Fruit fly (Drosophila melanogaster) whole organism, embryonic: ENCODE results near the gene CkIIalpha-i3.

ENCODE experiments used
- CG10431 ChIP-seq: fragments of 200-800 bp; sonication (Bioruptor generic); optimal IDR thresholded peaks from 3 replicates; lab custom pipeline; 2018; ENCODE audit warnings: missing biosample characterization, mild to moderate bottlenecking, missing genetic modification characterization
- CG10565 ChIP-seq: fragments of 200-800 bp; sonication (Bioruptor generic); optimal IDR thresholded peaks from 3 replicates; lab custom pipeline; 2016; ENCODE audit warnings: missing biosample characterization, mild to moderate bottlenecking, missing genetic modification characterization
- CG12391 ChIP-seq: fragments of 200-800 bp; sonication (Bioruptor generic); optimal IDR thresholded peaks from 3 replicates; lab custom pipeline; 2018; ENCODE audit warnings: missing biosample characterization, mild to moderate bottlenecking, missing genetic modification characterization, moderate library complexity
- CG13894 ChIP-seq: fragments of 200-800 bp; sonication (Bioruptor generic); optimal IDR thresholded peaks from 3 replicates; lab custom pipeline; 2018; ENCODE audit warnings: missing biosample characterization, mild to moderate bottlenecking, missing genetic modification characterization, moderate library complexity
- CG15073 ChIP-seq: fragments of 200-800 bp; sonication (Bioruptor generic); optimal IDR thresholded peaks from 2 replicates; lab custom pipeline; 2016; ENCODE audit warnings: missing biosample characterization, missing genetic modification characterization
- CG1529 ChIP-seq: fragments of 200-800 bp; sonication (Bioruptor generic); optimal IDR thresholded peaks from 3 replicates; lab custom pipeline; 2018; ENCODE audit warnings: missing biosample characterization, missing genetic modification characterization
- CG17186 ChIP-seq: fragments of 200-800 bp; sonication (Bioruptor generic); optimal IDR thresholded peaks from 3 replicates; lab custom pipeline; 2017; ENCODE audit warnings: missing biosample characterization, missing genetic modification reagents, missing genetic modification characterization
- CG1792 ChIP-seq: fragments of 200-800 bp; sonication (Bioruptor generic); optimal IDR thresholded peaks from 2 replicates; lab custom pipeline; 2016; ENCODE audit warnings: missing biosample characterization, missing genetic modification characterization
- CG2202 ChIP-seq: fragments of 200-800 bp; sonication (Bioruptor generic); optimal IDR thresholded peaks from 2 replicates; lab custom pipeline; 2018; ENCODE audit warnings: missing biosample characterization, mild to moderate bottlenecking, missing genetic modification characterization
- CG30403 ChIP-seq: fragments of 200-800 bp; sonication (Bioruptor generic); optimal IDR thresholded peaks from 3 replicates; lab custom pipeline; 2016; ENCODE audit warnings: missing biosample characterization, missing genetic modification characterization
- CG30431 ChIP-seq: fragments of 200-800 bp; sonication (Bioruptor generic); optimal IDR thresholded peaks from 2 replicates; lab custom pipeline; 2017; ENCODE audit warnings: missing biosample characterization, missing genetic modification characterization
- CG31388 ChIP-seq: fragments of 200-800 bp; sonication (Bioruptor generic); optimal IDR thresholded peaks from 2 replicates; lab custom pipeline; 2016; ENCODE audit warnings: missing biosample characterization, missing genetic modification characterization
- CG3995 ChIP-seq: fragments of 200-800 bp; sonication (Bioruptor generic); optimal IDR thresholded peaks from 3 replicates; lab custom pipeline; 2016; ENCODE audit warnings: missing biosample characterization, missing genetic modification characterization
- CG4730 ChIP-seq: fragments of 200-800 bp; sonication (Bioruptor generic); IDR thresholded peaks from 2 replicates; pipeline ENCODE4 v1.3.6; 2022; ENCODE audit warnings: missing biosample characterization, missing genetic modification characterization
- CG7963 ChIP-seq: fragments of 200-800 bp; sonication (Bioruptor generic); IDR thresholded peaks from 3 replicates; pipeline ENCODE4 v1.3.6; 2022; ENCODE audit warnings: missing biosample characterization, missing genetic modification characterization; ENCODE audit not compliant: partially characterized antibody
- CG8089 ChIP-seq: fragments of 200-800 bp; sonication (Bioruptor generic); optimal IDR thresholded peaks from 3 replicates; lab custom pipeline; 2016; ENCODE audit warnings: missing biosample characterization, missing genetic modification characterization
- CG8290 ChIP-seq, 3 experiments: fragments of 200-800 bp; sonication (Bioruptor generic); optimal IDR thresholded peaks; 2 replicates each; lab custom pipeline; 2016 to 2019; ENCODE audit warnings: missing biosample characterization in 3 of 3, missing genetic modification characterization in 3 of 3, mild to moderate bottlenecking in 2 of 3, moderate library complexity in 1 of 3
- CG9932 ChIP-seq: fragments of 200-800 bp; sonication (Bioruptor generic); IDR thresholded peaks from 2 replicates; pipeline ENCODE4 v1.3.6; 2022; ENCODE audit warnings: missing biosample characterization, missing genetic modification characterization
- Camta ChIP-seq: fragments of 200-800 bp; sonication (Bioruptor generic); optimal IDR thresholded peaks from 2 replicates; lab custom pipeline; 2016; ENCODE audit warnings: missing biosample characterization, missing genetic modification characterization
- Dad ChIP-seq: fragments of 200-800 bp; sonication (Bioruptor generic); optimal IDR thresholded peaks from 3 replicates; lab custom pipeline; 2016; ENCODE audit warnings: missing biosample characterization, missing genetic modification characterization
- Eip74EF ChIP-seq, 2 experiments: fragments of 200-800 bp in 1 of 2; fragments of >200 bp in 1 of 2; sonication (Bioruptor generic) in 1 of 2; optimal IDR thresholded peaks; 2 replicates each; lab custom pipeline; 2017 to 2019; ENCODE audit warnings: missing biosample characterization in 2 of 2, missing genetic modification characterization in 2 of 2, mild to moderate bottlenecking in 1 of 2, moderate library complexity in 1 of 2
- Ets65A ChIP-seq: fragments of 200-800 bp; sonication (Bioruptor generic); peaks from one replicate; lab custom pipeline; 2016; ENCODE audit warnings: missing biosample characterization, missing genetic modification characterization
- Fer1 ChIP-seq: fragments of 200-800 bp; sonication (Bioruptor generic); optimal IDR thresholded peaks from 2 replicates; lab custom pipeline; 2017; ENCODE audit warnings: missing biosample characterization, mild to moderate bottlenecking, missing genetic modification characterization
- Gug ChIP-seq: fragments of 200-800 bp; sonication (Bioruptor generic); IDR thresholded peaks from 4 replicates; pipeline ENCODE4 v1.3.6; 2022; ENCODE audit warnings: missing biosample characterization, missing genetic modification characterization
- Hr39 ChIP-seq: fragments of >200 bp; optimal IDR thresholded peaks from 2 replicates; lab custom pipeline; 2017
- Mes4 ChIP-seq: fragments of 200-800 bp; sonication (Bioruptor generic); optimal IDR thresholded peaks from 2 replicates; lab custom pipeline; 2016; ENCODE audit warnings: missing biosample characterization, missing genetic modification characterization
- YL-1 ChIP-seq: fragments of 200-800 bp; sonication (Bioruptor generic); optimal IDR thresholded peaks from 3 replicates; lab custom pipeline; 2017; ENCODE audit warnings: missing biosample characterization, mild to moderate bottlenecking, missing genetic modification characterization
- ab ChIP-seq: fragments of 200-800 bp; sonication (Bioruptor generic); optimal IDR thresholded peaks from 2 replicates; lab custom pipeline; 2016; ENCODE audit warnings: missing biosample characterization, missing genetic modification characterization
- ac ChIP-seq: fragments of 200-800 bp; sonication (Bioruptor generic); optimal IDR thresholded peaks from 3 replicates; lab custom pipeline; 2017; ENCODE audit warnings: missing biosample characterization, mild to moderate bottlenecking, missing genetic modification characterization
- bab2 ChIP-seq: fragments of 200-800 bp; sonication (Bioruptor generic); optimal IDR thresholded peaks from 2 replicates; lab custom pipeline; 2016; ENCODE audit warnings: missing biosample characterization, missing genetic modification characterization
- fd102C ChIP-seq: fragments of 200-800 bp; sonication (Bioruptor generic); optimal IDR thresholded peaks from 2 replicates; lab custom pipeline; 2018; ENCODE audit warnings: missing biosample characterization, mild to moderate bottlenecking, missing genetic modification characterization, moderate library complexity
- gcm ChIP-seq: fragments of 200-800 bp; sonication (Bioruptor generic); optimal IDR thresholded peaks from 2 replicates; lab custom pipeline; 2019; ENCODE audit warnings: missing biosample characterization, mild to moderate bottlenecking, missing genetic modification characterization, moderate library complexity
- gcm2 ChIP-seq: fragments of 200-800 bp; sonication (Bioruptor generic); optimal IDR thresholded peaks from 2 replicates; lab custom pipeline; 2016; ENCODE audit warnings: missing biosample characterization, missing genetic modification characterization
- gem ChIP-seq: fragments of 200-800 bp; sonication (Bioruptor generic); optimal IDR thresholded peaks from 2 replicates; lab custom pipeline; 2019; ENCODE audit warnings: missing biosample characterization, mild to moderate bottlenecking, missing genetic modification characterization, moderate library complexity
- hth ChIP-seq: fragments of >200 bp; optimal IDR thresholded peaks from 2 replicates; lab custom pipeline; 2017; ENCODE audit warnings: inconsistent platforms
- inv ChIP-seq: fragments of 200-800 bp; sonication (Bioruptor generic); IDR thresholded peaks from 2 replicates; pipeline ENCODE4 v1.3.6; 2022; ENCODE audit warnings: missing biosample characterization, missing genetic modification characterization; ENCODE audit not compliant: partially characterized antibody
- ken ChIP-seq: fragments of 200-800 bp; sonication (Bioruptor generic); IDR thresholded peaks from 3 replicates; pipeline ENCODE4 v1.3.6; 2022; ENCODE audit warnings: missing biosample characterization, missing genetic modification characterization
- klu ChIP-seq: fragments of 200-800 bp; sonication (Bioruptor generic); IDR thresholded peaks from 2 replicates; pipeline ENCODE4 v1.3.6; 2022; ENCODE audit warnings: missing biosample characterization, missing genetic modification characterization
- nom ChIP-seq: fragments of 200-800 bp; sonication (Bioruptor generic); optimal IDR thresholded peaks from 2 replicates; lab custom pipeline; 2017; ENCODE audit warnings: missing biosample characterization, missing genetic modification characterization, mild to moderate bottlenecking, moderate library complexity, missing genetic modification reagents
- pros ChIP-seq: fragments of 200-800 bp; sonication (Bioruptor generic); optimal IDR thresholded peaks from 3 replicates; lab custom pipeline; 2019; ENCODE audit warnings: missing biosample characterization, mild to moderate bottlenecking, missing genetic modification characterization, moderate library complexity
- pum ChIP-seq: fragments of 200-800 bp; sonication (Bioruptor generic); optimal IDR thresholded peaks from 2 replicates; lab custom pipeline; 2016; ENCODE audit warnings: missing biosample characterization, missing genetic modification characterization
- salm ChIP-seq: fragments of 200-800 bp; sonication (Bioruptor generic); optimal IDR thresholded peaks from 2 replicates; lab custom pipeline; 2018; ENCODE audit warnings: missing biosample characterization, mild to moderate bottlenecking, missing genetic modification characterization
- sim ChIP-seq: fragments of 200-800 bp; sonication (Bioruptor generic); IDR thresholded peaks from 2 replicates; pipeline ENCODE4 v1.3.6; 2022; ENCODE audit warnings: missing biosample characterization, missing genetic modification characterization
- unc-4 ChIP-seq: fragments of 200-800 bp; sonication (Bioruptor generic); IDR thresholded peaks from 2 replicates; pipeline ENCODE4 v1.3.6; 2022; ENCODE audit warnings: missing biosample characterization, missing genetic modification characterization; ENCODE audit not compliant: partially characterized antibody
- vfl ChIP-seq: fragments of 200-800 bp; sonication (Bioruptor generic); optimal IDR thresholded peaks from 2 replicates; lab custom pipeline; 2016; ENCODE audit warnings: missing biosample characterization, missing genetic modification characterization
- zfh2 ChIP-seq: fragments of 200-800 bp; sonication (Bioruptor generic); optimal IDR thresholded peaks from 2 replicates; lab custom pipeline; 2016; ENCODE audit warnings: missing biosample characterization, missing genetic modification characterization

CkIIalpha-i3 gene

dm6 chr3L:701798-702635 lies 8.4 kb downstream of the CkIIalpha-i3 start (continued):
- TF ChIP-seq CG12391 (tag; lab: Kevin White, UChicago) (no peak), CG31388 (GFP tag; lab: Kevin White, UChicago) (no peak), CG13894 (tag; lab: Kevin White, UChicago) (peak; percentile 98), CG9932 (GFP tag; lab: Robert Waterston, UW) (no peak), nom (no peak), CG7963 (no peak), fd102C (GFP tag; lab: Kevin White, UChicago) (no peak), Fer1 (GFP tag; lab: Kevin White, UChicago) (no peak), CG3995 (GFP tag; lab: Kevin White, UChicago) (no peak), vfl (no peak), ac (GFP tag; lab: Kevin White, UChicago) (no peak), unc-4 (no peak), CG30431 (GFP tag; lab: Kevin White, UChicago) (no peak), pum (no peak), CG4730 (GFP tag; lab: Robert Waterston, UW) (no peak), gcm (GFP tag; lab: Kevin White, UChicago) (no peak), gem (tag; lab: Kevin White, UChicago) (no peak), inv (GFP tag; lab: Robert Waterston, UW) (no peak), CG10565 (GFP tag; lab: Kevin White, UChicago) (no peak), Ets65A (GFP tag; lab: Kevin White, UChicago) (peak; percentile 53), CG15073 (GFP tag; lab: Kevin White, UChicago) (no peak), salm (tag; lab: Kevin White, UChicago) (no peak), Hr39 (lab: Kevin White, UChicago) (no peak), pros (GFP tag; lab: Kevin White, UChicago) (no peak), zfh2 (no peak), CG1792 (GFP tag; lab: Kevin White, UChicago) (no peak), CG30403 (GFP tag; lab: Kevin White, UChicago) (no peak), Mes4 (GFP tag; lab: Kevin White, UChicago) (no peak), gcm2 (no peak), Eip74EF (GFP tag; optimal IDR thresholded peaks at IDR 0.05; lab: Kevin White, UChicago) (no peak), sim (GFP tag; lab: Robert Waterston, UW) (no peak), CG10431 (GFP tag; lab: Kevin White, UChicago) (no peak), ken (GFP tag; lab: Robert Waterston, UW) (no peak), bab2 (GFP tag; lab: Kevin White, UChicago) (no peak), klu (GFP tag; lab: Robert Waterston, UW) (no peak), Dad (GFP tag; lab: Kevin White, UChicago) (no peak), CG1529 (GFP tag; lab: Kevin White, UChicago) (no peak), CG2202 (tag; lab: Kevin White, UChicago) (no peak), hth (no peak), Gug (GFP tag; lab: Robert Waterston, UW) (no peak), CG17186 (GFP tag; lab: Kevin White, UChicago) (no peak), CG8089 (GFP tag; lab: Kevin White, UChicago) (no peak), YL-1 (no peak), Camta (no peak), CG8290 (GFP tag; optimal IDR thresholded peaks at IDR 0.05; lab: Kevin White, UChicago) (peak; percentile 15), CG8290 (tag; optimal IDR thresholded peaks at IDR 0.05; lab: Kevin White, UChicago) (peak in 1 of 2 experiments; percentile 11), ab (no peak)
- TF ChIP-seq, all 482 proteins: peak for 8
